Worm (Caenorhabditis elegans): ENCODE data around the gene nkat-3.

nkat-3 gene

DNA sequence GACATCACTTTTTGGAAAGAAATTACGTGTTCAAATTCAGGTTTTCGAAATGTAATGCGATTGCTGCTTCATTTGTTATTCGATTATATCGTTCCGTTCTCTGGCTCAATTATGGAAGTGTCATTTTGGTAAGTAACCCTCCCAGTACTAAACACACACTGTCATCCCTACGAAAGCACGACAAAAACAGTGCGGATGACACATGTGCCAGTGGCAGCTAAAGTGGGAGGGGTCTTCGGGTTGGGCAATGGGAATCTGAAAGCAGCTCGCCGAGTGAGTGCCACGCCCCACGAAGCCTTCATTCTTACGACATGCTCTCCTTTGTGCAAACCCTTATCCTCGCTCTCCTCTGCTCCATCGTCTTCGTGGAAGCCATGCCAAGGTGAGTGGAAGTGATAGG is 8.0 kb upstream of the nkat-3 start, which contains the start of gene flp-32:
Gene flp-32 (plus strand): TSS at position 301 of the 400 bp plus-strand sequence.
- TF ChIP-seq T22C8.4 (GFP tag; IDR thresholded peaks at IDR 0.05) (no peak), flt-1 (GFP tag; IDR thresholded peaks at IDR 0.05) (no peak), ztf-29 (GFP tag; IDR thresholded peaks at IDR 0.05) (no peak), ref-1 (GFP tag; conservative IDR thresholded peaks at IDR 0.05) (no peak), tab-1 (GFP tag; IDR thresholded peaks at IDR 0.05) (no peak), ztf-23 (GFP tag; IDR thresholded peaks at IDR 0.05) (no peak), klf-2 (GFP tag; conservative IDR thresholded peaks at IDR 0.05) (no peak), med-1 (GFP tag; optimal IDR thresholded peaks at IDR 0.05; ENCODE audit: insufficient read depth) (no peak), cog-1 (tag; optimal IDR thresholded peaks at IDR 0.05) (no peak)

DNA sequence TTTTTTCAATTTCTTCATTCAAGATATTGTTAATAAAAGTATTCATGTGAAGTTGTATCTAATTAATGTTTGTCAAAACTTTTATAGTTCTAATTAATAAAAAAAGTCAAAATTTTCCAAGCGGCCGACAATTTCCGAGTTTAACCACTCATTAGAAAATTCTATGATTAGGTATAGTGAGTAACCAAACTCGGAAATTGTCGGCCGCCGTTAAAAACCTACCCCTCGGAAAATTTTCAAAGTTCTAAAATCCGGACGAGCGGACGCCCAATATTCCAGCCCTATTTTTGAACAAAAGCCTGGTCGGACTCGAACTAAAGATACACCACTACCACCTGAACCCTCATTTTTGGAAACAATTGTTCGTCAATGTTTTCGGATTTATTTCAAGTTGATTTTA is 6.6 kb upstream of the nkat-3 start:
- TF ChIP-seq med-1 (GFP tag; optimal IDR thresholded peaks at IDR 0.05; ENCODE audit: insufficient read depth) (no peak), ref-1 (GFP tag; conservative IDR thresholded peaks at IDR 0.05) (no peak), cog-1 (tag; optimal IDR thresholded peaks at IDR 0.05) (no peak), flt-1 (GFP tag; IDR thresholded peaks at IDR 0.05) (no peak), klf-2 (GFP tag; conservative IDR thresholded peaks at IDR 0.05) (no peak), T22C8.4 (GFP tag; IDR thresholded peaks at IDR 0.05) (no peak), ztf-23 (GFP tag; IDR thresholded peaks at IDR 0.05) (no peak)

ce11 chrX:15438768-15439167 is 2.8 kb upstream of the nkat-3 start:
- no peak for TF ChIP-seq tab-1 (GFP tag; IDR thresholded peaks at IDR 0.05)
- no peak for TF ChIP-seq klf-2 (GFP tag; conservative IDR thresholded peaks at IDR 0.05)
- TF ChIP-seq ref-1 (GFP tag; conservative IDR thresholded peaks at IDR 0.05) = no peak
- no peak for TF ChIP-seq T22C8.4 (GFP tag; IDR thresholded peaks at IDR 0.05)
- TF ChIP-seq ztf-29 (GFP tag; IDR thresholded peaks at IDR 0.05) = no peak
- no peak for TF ChIP-seq med-1 (GFP tag; optimal IDR thresholded peaks at IDR 0.05; ENCODE audit: insufficient read depth)
- no peak for TF ChIP-seq cog-1 (tag; optimal IDR thresholded peaks at IDR 0.05)
- no peak for TF ChIP-seq ztf-23 (GFP tag; IDR thresholded peaks at IDR 0.05)
- no peak for TF ChIP-seq flt-1 (GFP tag; IDR thresholded peaks at IDR 0.05)

- no peak for TF ChIP-seq tab-1 (GFP tag; IDR thresholded peaks at IDR 0.05)
- TF ChIP-seq ztf-23 (GFP tag; IDR thresholded peaks at IDR 0.05) = no peak
- TF ChIP-seq T22C8.4 (GFP tag; IDR thresholded peaks at IDR 0.05) = no peak
- TF ChIP-seq med-1 (GFP tag; optimal IDR thresholded peaks at IDR 0.05; ENCODE audit: insufficient read depth) = no peak
Observed at ce11 chrX:15440744-15441685, 516 bp upstream of the nkat-3 start, which contains the start of gene mocs-1. Gene mocs-1, minus strand, starts transcription at chrX:15440794.

ce11 chrX:15446292-15446794 is 4.8 kb downstream of the nkat-3 start, which contains the start of gene R03A10.5:
Gene R03A10.5, plus strand, starts transcription at chrX:15446722.
- TF ChIP-seq med-1 (GFP tag; optimal IDR thresholded peaks at IDR 0.05; ENCODE audit: insufficient read depth) (no peak), ztf-29 (GFP tag; IDR thresholded peaks at IDR 0.05) (no peak)

- TF ChIP-seq cog-1 (tag; optimal IDR thresholded peaks at IDR 0.05) (no peak), ztf-23 (GFP tag; IDR thresholded peaks at IDR 0.05) (no peak), flt-1 (GFP tag; IDR thresholded peaks at IDR 0.05) (no peak), ref-1 (GFP tag; conservative IDR thresholded peaks at IDR 0.05) (no peak), med-1 (GFP tag; optimal IDR thresholded peaks at IDR 0.05; ENCODE audit: insufficient read depth) (no peak), ztf-29 (GFP tag; IDR thresholded peaks at IDR 0.05) (no peak), tab-1 (GFP tag; IDR thresholded peaks at IDR 0.05) (no peak), klf-2 (GFP tag; conservative IDR thresholded peaks at IDR 0.05) (no peak), T22C8.4 (GFP tag; IDR thresholded peaks at IDR 0.05) (no peak)
Observed at ce11 chrX:15465050-15465449, 23.5 kb downstream of the nkat-3 start.

DNA sequence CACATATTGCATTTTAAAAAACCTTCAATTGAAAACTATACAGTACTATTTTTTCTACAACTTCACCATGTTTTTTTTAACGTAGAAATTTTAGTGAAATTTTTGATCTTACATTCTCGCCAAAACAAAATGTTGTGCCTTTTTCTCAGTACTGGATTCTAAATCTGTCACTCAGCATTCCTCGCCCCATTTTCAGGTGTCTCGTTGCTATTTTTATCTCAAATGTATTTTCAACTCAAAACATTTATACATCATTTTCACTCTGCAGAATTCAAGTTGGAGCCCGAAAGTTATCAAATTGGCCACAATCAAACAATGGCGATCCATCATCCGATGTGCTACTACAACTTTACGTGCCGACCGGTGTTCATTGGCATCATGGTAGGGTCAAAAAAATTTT is 24.5 kb downstream of the nkat-3 start, which contains the start of gene sprr-1:
Gene sprr-1 (plus strand): TSS at position 269 of the 400 bp plus-strand sequence.
- no peak for TF ChIP-seq tab-1 (GFP tag; IDR thresholded peaks at IDR 0.05)
- TF ChIP-seq ref-1 (GFP tag; conservative IDR thresholded peaks at IDR 0.05) = no peak
- TF ChIP-seq med-1 (GFP tag; optimal IDR thresholded peaks at IDR 0.05; ENCODE audit: insufficient read depth) = no peak
- no peak for TF ChIP-seq klf-2 (GFP tag; conservative IDR thresholded peaks at IDR 0.05)
- TF ChIP-seq flt-1 (GFP tag; IDR thresholded peaks at IDR 0.05) = no peak

- no peak for TF ChIP-seq ref-1 (GFP tag; conservative IDR thresholded peaks at IDR 0.05)
- no peak for TF ChIP-seq T22C8.4 (GFP tag; IDR thresholded peaks at IDR 0.05)
- TF ChIP-seq cog-1 (tag; optimal IDR thresholded peaks at IDR 0.05) = no peak
- no peak for TF ChIP-seq tab-1 (GFP tag; IDR thresholded peaks at IDR 0.05)
- TF ChIP-seq klf-2 (GFP tag; conservative IDR thresholded peaks at IDR 0.05) = no peak
- no peak for TF ChIP-seq ztf-23 (GFP tag; IDR thresholded peaks at IDR 0.05)
- TF ChIP-seq ztf-29 (GFP tag; IDR thresholded peaks at IDR 0.05) = no peak
- no peak for TF ChIP-seq flt-1 (GFP tag; IDR thresholded peaks at IDR 0.05)
- TF ChIP-seq med-1 (GFP tag; optimal IDR thresholded peaks at IDR 0.05; ENCODE audit: insufficient read depth) = no peak
Observed at ce11 chrX:15468657-15469056, 27.1 kb downstream of the nkat-3 start.

- TF ChIP-seq klf-2 (GFP tag; conservative IDR thresholded peaks at IDR 0.05) = no peak
- TF ChIP-seq med-1 (GFP tag; optimal IDR thresholded peaks at IDR 0.05; ENCODE audit: insufficient read depth) = no peak
- no peak for TF ChIP-seq cog-1 (tag; optimal IDR thresholded peaks at IDR 0.05)
- no peak for TF ChIP-seq tab-1 (GFP tag; IDR thresholded peaks at IDR 0.05)
- TF ChIP-seq ztf-23 (GFP tag; IDR thresholded peaks at IDR 0.05) = no peak
- TF ChIP-seq ztf-29 (GFP tag; IDR thresholded peaks at IDR 0.05) = no peak
- no peak for TF ChIP-seq T22C8.4 (GFP tag; IDR thresholded peaks at IDR 0.05)
- no peak for TF ChIP-seq flt-1 (GFP tag; IDR thresholded peaks at IDR 0.05)
- TF ChIP-seq ref-1 (GFP tag; conservative IDR thresholded peaks at IDR 0.05) = no peak
Observed at ce11 chrX:15469957-15470548, 28.5 kb downstream of the nkat-3 start.

All from whole organism, midembryonic.